Worm (Caenorhabditis elegans): ENCODE data around the gene daf-12.

ce11 chrX:10630952-10631351, 4.8 kb upstream of the daf-12 start:
- TF ChIP-seq pax-1 (tag; optimal IDR thresholded peaks at IDR 0.05) (no peak), ceh-14 (tag; optimal IDR thresholded peaks at IDR 0.05) (no peak), tbx-7 (tag; optimal IDR thresholded peaks at IDR 0.05) (no peak), pha-2 (tag; optimal IDR thresholded peaks at IDR 0.05) (no peak)

All from whole organism, late embryonic.